Fruit fly (Drosophila melanogaster): Measurements from ENCODE around the gene Pdp1.
A peak's percentile ranks its signal among the peaks of the same experiment; 100 is the strongest.

The Pdp1 gene

dm6 chr3L:7774698-7775097 lies 92.5 kb downstream of the Pdp1 start:
- TF ChIP-seq GATAe (GFP tag; conservative IDR thresholded peaks at IDR 0.05) (no peak), Pdp1 (GFP tag; optimal IDR thresholded peaks at IDR 0.05) (peak in 1 of 2 experiments; percentile 62)

dm6 chr3L:7773529-7773928 lies 93.6 kb downstream of the Pdp1 start:
- TF ChIP-seq cg (GFP tag; optimal IDR thresholded peaks at IDR 0.05) = peak; percentile 13
- no peak for TF ChIP-seq CG7372 (GFP tag; IDR thresholded peaks at IDR 0.05)
- TF ChIP-seq Camta (GFP tag; optimal IDR thresholded peaks at IDR 0.05) = no peak
- TF ChIP-seq CG10366 (GFP tag; IDR thresholded peaks at IDR 0.05) = no peak
- no peak for TF ChIP-seq CG32772 (GFP tag; IDR thresholded peaks at IDR 0.05)
- TF ChIP-seq CoRest (tag; optimal IDR thresholded peaks at IDR 0.05) = no peak
- no peak for TF ChIP-seq gro (GFP tag; optimal IDR thresholded peaks at IDR 0.05)
- TF ChIP-seq CG31388 (GFP tag; optimal IDR thresholded peaks at IDR 0.05) = no peak
- no peak for TF ChIP-seq sna (GFP tag; IDR thresholded peaks at IDR 0.05; ENCODE audit: partially characterized antibody)

dm6 chr3L:7772160-7772798 lies 94.9 kb downstream of the Pdp1 start:
- TF ChIP-seq Trl (optimal IDR thresholded peaks at IDR 0.05) (peak; percentile 22), Trl (GFP tag; optimal IDR thresholded peaks at IDR 0.05) (no peak), cg (GFP tag; optimal IDR thresholded peaks at IDR 0.05) (peak; percentile 17), chinmo (GFP tag; IDR thresholded peaks at IDR 0.05; ENCODE audit: partially characterized antibody) (0 out of 4 replicates have a peak, but pooled peaks have one; percentile 21), Taf1 (GFP tag; IDR thresholded peaks at IDR 0.05) (no peak)

- no peak for TF ChIP-seq Deaf1 (tag; optimal IDR thresholded peaks at IDR 0.05)
- TF ChIP-seq CG32767 (GFP tag; IDR thresholded peaks at IDR 0.05) = no peak
- no peak for TF ChIP-seq Poxn (GFP tag; IDR thresholded peaks at IDR 0.05)
- TF ChIP-seq lmd (GFP tag; IDR thresholded peaks at IDR 0.05) = no peak
- TF ChIP-seq CG11085 (GFP tag; IDR thresholded peaks at IDR 0.05) = no peak
- TF ChIP-seq gcm (GFP tag; optimal IDR thresholded peaks at IDR 0.05) = no peak
- TF ChIP-seq dan (GFP tag; IDR thresholded peaks at IDR 0.05) = no peak
- TF ChIP-seq Hey (tag; optimal IDR thresholded peaks at IDR 0.05) = no peak
- TF ChIP-seq CG4820 (GFP tag; optimal IDR thresholded peaks at IDR 0.05) = no peak
- no peak for TF ChIP-seq CG11723 (GFP tag; optimal IDR thresholded peaks at IDR 0.05)
Measured at dm6 chr3L:7768252-7768651, 98.9 kb downstream of the Pdp1 start, which contains the start of gene CG32371. Gene CG32371 (minus strand): TSS chr3L:7768352.
